Worm (Caenorhabditis elegans): ENCODE measurements around the gene sqst-2.

DNA sequence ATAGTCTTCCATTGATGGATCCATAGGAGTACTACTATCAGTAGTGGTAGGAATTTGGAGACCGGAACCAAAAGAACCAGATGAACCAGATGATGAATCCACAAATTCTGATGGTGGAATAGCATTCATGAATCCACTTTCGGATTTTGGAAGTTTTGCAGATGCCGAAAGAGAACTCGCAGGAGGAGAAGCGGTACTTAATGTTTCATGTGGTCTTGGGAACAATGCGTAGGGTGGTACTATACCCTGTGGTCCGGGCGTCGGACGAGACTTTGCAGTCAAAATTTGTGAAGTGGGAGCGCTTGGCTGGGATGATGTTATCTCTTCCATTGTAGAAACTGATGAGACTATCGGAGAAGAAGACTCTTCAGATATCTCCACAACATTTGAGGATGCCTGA, 9.3 kb upstream of the sqst-2 start:
- TF ChIP-seq lsy-2 (tag; optimal IDR thresholded peaks at IDR 0.05), result no peak
- no peak for TF ChIP-seq elt-3 (tag; optimal IDR thresholded peaks at IDR 0.05)
- TF ChIP-seq unc-62 (GFP tag; optimal IDR thresholded peaks at IDR 0.05), result no peak
- no peak for TF ChIP-seq efl-1 (optimal IDR thresholded peaks at IDR 0.05)
- no peak for TF ChIP-seq efl-1 (GFP tag; optimal IDR thresholded peaks at IDR 0.05 in 1 of 2)
- no peak for TF ChIP-seq nhr-28 (tag; optimal IDR thresholded peaks at IDR 0.05)
- TF ChIP-seq mdl-1 (tag; optimal IDR thresholded peaks at IDR 0.05), result no peak
- TF ChIP-seq irx-1 (tag; optimal IDR thresholded peaks at IDR 0.05), result no peak
- no peak for TF ChIP-seq skn-1 (tag; optimal IDR thresholded peaks at IDR 0.05)
- TF ChIP-seq swsn-7 (tag; optimal IDR thresholded peaks at IDR 0.05), result no peak
- no peak for TF ChIP-seq aly-2 (tag; optimal IDR thresholded peaks at IDR 0.05)
- no peak for TF ChIP-seq blmp-1 (tag; optimal IDR thresholded peaks at IDR 0.05)
- TF ChIP-seq snpc-4 (tag; optimal IDR thresholded peaks at IDR 0.05), result no peak

All from whole organism, L1 larva.